Worm (Caenorhabditis elegans): ENCODE data around the gene T04C10.3.

T04C10.3 gene

DNA sequence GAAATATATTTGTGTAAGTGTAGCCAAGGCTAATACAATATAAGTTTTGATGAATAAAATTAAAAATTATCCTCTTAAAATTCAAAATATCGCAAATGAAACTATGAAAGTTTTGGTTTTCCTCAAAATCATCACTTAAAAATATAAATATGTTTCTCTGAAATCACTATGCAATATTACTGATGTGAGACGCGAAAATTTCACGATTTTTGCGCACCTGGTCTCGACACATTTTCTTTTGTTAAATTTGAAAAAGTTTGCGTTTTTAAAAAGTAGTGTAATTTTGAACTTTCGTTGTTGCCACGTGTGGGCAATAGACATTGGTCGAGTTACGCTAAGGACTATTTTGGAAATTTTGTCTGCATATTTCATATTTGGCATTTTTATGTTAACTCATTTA, 16.6 kb downstream of the T04C10.3 start:
- TF ChIP-seq ZK546.5 (tag; optimal IDR thresholded peaks at IDR 0.05) (no peak), sma-9 (GFP tag; optimal IDR thresholded peaks at IDR 0.05) (no peak), sma-9 (tag; optimal IDR thresholded peaks at IDR 0.05) (no peak), ztf-4 (tag; optimal IDR thresholded peaks at IDR 0.05) (no peak)

DNA sequence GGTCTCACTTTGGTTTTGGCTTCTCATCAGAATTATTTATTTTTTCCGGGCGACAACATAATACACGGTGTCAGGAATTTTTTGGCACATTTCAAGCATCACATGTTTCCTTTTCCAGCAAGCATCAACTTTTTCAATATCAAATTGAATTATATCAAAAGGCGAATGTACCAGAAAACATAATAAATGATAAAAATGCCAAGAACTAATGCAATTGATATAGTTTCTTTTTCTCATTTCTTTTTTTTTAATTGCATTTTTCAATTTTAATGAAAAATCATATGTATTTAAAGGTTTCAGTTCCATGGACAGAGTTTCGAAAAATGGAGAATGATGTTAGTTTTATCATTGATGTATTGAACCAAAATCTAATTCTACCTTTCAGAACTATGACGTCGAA, 19.4 kb downstream of the T04C10.3 start, which contains the start of gene dpf-2:
Gene dpf-2 (plus strand): TSS at position 301 of the 400 bp plus-strand sequence.
- TF ChIP-seq nhr-77 (tag; optimal IDR thresholded peaks at IDR 0.05): no peak
- no peak for TF ChIP-seq ztf-1 (GFP tag; conservative IDR thresholded peaks at IDR 0.05)
- TF ChIP-seq aly-2 (tag; optimal IDR thresholded peaks at IDR 0.05): no peak
- no peak for TF ChIP-seq zag-1 (tag; optimal IDR thresholded peaks at IDR 0.05)
- no peak for TF ChIP-seq nhr-6 (tag; optimal IDR thresholded peaks at IDR 0.05)
- TF ChIP-seq blmp-1 (tag; optimal IDR thresholded peaks at IDR 0.05; ENCODE audit: insufficient read depth): no peak
- no peak for TF ChIP-seq unc-62 (GFP tag; optimal IDR thresholded peaks at IDR 0.05)
- TF ChIP-seq unc-55 (GFP tag; optimal IDR thresholded peaks at IDR 0.05): no peak
- no peak for TF ChIP-seq lin-39 (tag; optimal IDR thresholded peaks at IDR 0.05)
- no peak for TF ChIP-seq ZK546.5 (tag; optimal IDR thresholded peaks at IDR 0.05)
- TF ChIP-seq gmeb-1 (tag; optimal IDR thresholded peaks at IDR 0.05): no peak
- TF ChIP-seq nhr-23 (tag; optimal IDR thresholded peaks at IDR 0.05): no peak
- TF ChIP-seq dmd-4 (tag; optimal IDR thresholded peaks at IDR 0.05): no peak
- TF ChIP-seq mbf-1 (tag; optimal IDR thresholded peaks at IDR 0.05): no peak
- no peak for TF ChIP-seq nhr-21 (tag; optimal IDR thresholded peaks at IDR 0.05)
- no peak for TF ChIP-seq sem-4 (tag; optimal IDR thresholded peaks at IDR 0.05)
- no peak for TF ChIP-seq snpc-4 (tag; optimal IDR thresholded peaks at IDR 0.05)
- TF ChIP-seq F13H6.1 (tag; optimal IDR thresholded peaks at IDR 0.05): no peak

DNA sequence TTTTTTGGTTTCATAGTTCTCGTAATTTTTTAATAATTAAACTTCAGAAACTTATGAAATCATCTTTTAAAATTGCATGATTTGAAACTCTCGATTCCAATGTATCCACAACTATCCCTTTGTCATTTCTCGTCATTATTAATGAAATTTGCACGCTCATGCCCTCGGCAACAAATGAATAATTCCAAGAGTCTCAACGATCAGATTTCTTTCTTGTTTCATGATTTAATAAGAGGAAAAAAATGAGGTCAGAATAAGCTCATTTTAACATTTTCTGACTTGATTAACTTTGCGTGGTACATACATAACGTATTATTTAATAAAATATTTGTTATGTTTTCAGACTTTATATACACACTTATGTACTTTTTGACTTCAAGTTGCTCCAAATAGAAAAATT, 26.2 kb downstream of the T04C10.3 start:
- TF ChIP-seq sma-9 (GFP tag; optimal IDR thresholded peaks at IDR 0.05): peak; percentile 2
- TF ChIP-seq sma-9 (tag; optimal IDR thresholded peaks at IDR 0.05): no peak
- no peak for TF ChIP-seq C34F6.9 (tag; optimal IDR thresholded peaks at IDR 0.05)

DNA sequence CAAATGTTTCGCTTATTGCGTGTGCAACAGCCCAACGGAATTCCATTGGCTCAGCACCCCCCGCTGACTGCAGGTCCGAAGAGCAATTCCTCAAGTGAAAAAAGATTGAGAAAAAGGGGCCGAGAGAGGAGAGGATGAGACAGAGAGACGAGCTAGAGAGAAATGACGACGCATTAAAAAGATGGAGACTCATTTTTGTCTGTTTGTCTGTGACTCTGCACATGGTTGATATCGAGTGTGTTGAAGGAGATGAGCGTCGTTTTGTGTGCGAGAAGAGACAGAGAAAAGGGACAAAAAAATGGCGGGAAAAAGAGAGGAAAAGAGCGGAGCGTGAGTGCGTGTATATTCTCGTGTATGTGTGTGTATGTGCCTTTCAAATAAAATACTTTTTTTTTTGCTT, 28.9 kb downstream of the T04C10.3 start:
- peak; percentile 78 for TF ChIP-seq ztf-4 (tag; optimal IDR thresholded peaks at IDR 0.05)
- TF ChIP-seq mab-5 (tag; optimal IDR thresholded peaks at IDR 0.05): peak; percentile 89
- peak; percentile 93 for TF ChIP-seq sma-9 (GFP tag; optimal IDR thresholded peaks at IDR 0.05)
- TF ChIP-seq sma-9 (tag; optimal IDR thresholded peaks at IDR 0.05): no peak
- TF ChIP-seq alr-1 (tag; optimal IDR thresholded peaks at IDR 0.05): no peak
- no peak for TF ChIP-seq elt-3 (tag; optimal IDR thresholded peaks at IDR 0.05)
- TF ChIP-seq fos-1 (tag; optimal IDR thresholded peaks at IDR 0.05): peak; percentile 97
- TF ChIP-seq nhr-77 (tag; optimal IDR thresholded peaks at IDR 0.05): no peak
- no peak for TF ChIP-seq elt-1 (tag; optimal IDR thresholded peaks at IDR 0.05)
- TF ChIP-seq gmeb-1 (tag; optimal IDR thresholded peaks at IDR 0.05): peak; percentile 54
- TF ChIP-seq ceh-16 (tag; optimal IDR thresholded peaks at IDR 0.05): no peak
- no peak for TF ChIP-seq aly-2 (tag; optimal IDR thresholded peaks at IDR 0.05)
- TF ChIP-seq F13H6.1 (tag; optimal IDR thresholded peaks at IDR 0.05): peak; percentile 94
- peak; percentile 51 for TF ChIP-seq ceh-82 (tag; optimal IDR thresholded peaks at IDR 0.05)
- TF ChIP-seq nhr-21 (tag; optimal IDR thresholded peaks at IDR 0.05): peak; percentile 44
- TF ChIP-seq nhr-12 (tag; optimal IDR thresholded peaks at IDR 0.05): no peak
- TF ChIP-seq unc-39 (tag; optimal IDR thresholded peaks at IDR 0.05): peak; percentile 3
- TF ChIP-seq ZK546.5 (tag; optimal IDR thresholded peaks at IDR 0.05): peak; percentile 5
- peak; percentile 43 to 89 for TF ChIP-seq lsy-2 (tag; optimal IDR thresholded peaks at IDR 0.05)
- peak; percentile 98 for TF ChIP-seq nhr-129 (tag; optimal IDR thresholded peaks at IDR 0.05)
- TF ChIP-seq Y55F3AM.14 (GFP tag; optimal IDR thresholded peaks at IDR 0.05): peak; percentile 81
- TF ChIP-seq ztf-1 (GFP tag; conservative IDR thresholded peaks at IDR 0.05): no peak
- peak; percentile 96 for TF ChIP-seq egl-27 (tag; optimal IDR thresholded peaks at IDR 0.05)
- TF ChIP-seq ama-1 (optimal IDR thresholded peaks at IDR 0.05): peak; percentile 39
- TF ChIP-seq nhr-6 (tag; optimal IDR thresholded peaks at IDR 0.05): peak; percentile 87
- TF ChIP-seq dmd-4 (tag; optimal IDR thresholded peaks at IDR 0.05): peak; percentile 42
- no peak for TF ChIP-seq R02D3.7 (tag; optimal IDR thresholded peaks at IDR 0.05)
- peak; percentile 50 for TF ChIP-seq lin-39 (tag; optimal IDR thresholded peaks at IDR 0.05)
- peak; percentile 52 for TF ChIP-seq sma-3 (GFP tag; optimal IDR thresholded peaks at IDR 0.05)
- TF ChIP-seq sem-4 (tag; optimal IDR thresholded peaks at IDR 0.05): peak; percentile 87
- peak; percentile 57 for TF ChIP-seq snpc-4 (tag; optimal IDR thresholded peaks at IDR 0.05)
- no peak for TF ChIP-seq peb-1 (tag; optimal IDR thresholded peaks at IDR 0.05)
- TF ChIP-seq nhr-237 (tag; optimal IDR thresholded peaks at IDR 0.05): no peak
- TF ChIP-seq skn-1 (tag; optimal IDR thresholded peaks at IDR 0.05): peak; percentile 24
- no peak for TF ChIP-seq ztf-11 (tag; optimal IDR thresholded peaks at IDR 0.05)
- peak; percentile 5 for TF ChIP-seq unc-62 (GFP tag; optimal IDR thresholded peaks at IDR 0.05)
- peak; percentile 93 for TF ChIP-seq crh-2 (tag; optimal IDR thresholded peaks at IDR 0.05)
- peak; percentile 96 for TF ChIP-seq zag-1 (tag; optimal IDR thresholded peaks at IDR 0.05)
- no peak for TF ChIP-seq nhr-11 (tag; optimal IDR thresholded peaks at IDR 0.05)
- TF ChIP-seq nhr-10 (tag; optimal IDR thresholded peaks at IDR 0.05): no peak
- TF ChIP-seq C34F6.9 (tag; optimal IDR thresholded peaks at IDR 0.05): peak; percentile 98
- TF ChIP-seq lin-11 (tag; optimal IDR thresholded peaks at IDR 0.05): peak; percentile 85
- TF ChIP-seq nhr-23 (tag; optimal IDR thresholded peaks at IDR 0.05): no peak
- no peak for TF ChIP-seq blmp-1 (tag; optimal IDR thresholded peaks at IDR 0.05; ENCODE audit: insufficient read depth)
- peak; percentile 94 for TF ChIP-seq unc-55 (GFP tag; optimal IDR thresholded peaks at IDR 0.05)

All from whole organism, L2 larva.